Worm (Caenorhabditis elegans) whole organism, late embryonic: ENCODE measurements around the gene col-133.

Experiments
- Y22D7AL.16 ChIP-seq: sonication (generic microtip); optimal IDR thresholded peaks from 2 replicates; lab custom pipeline; 2016; ENCODE audit warnings: missing genetic modification characterization, missing compliant biosample characterization
- ama-1 ChIP-seq: fragments of 150-350 bp; optimal IDR thresholded peaks from 2 replicates; lab custom pipeline; 2014
- nhr-11 ChIP-seq: fragments of 150-350 bp; optimal IDR thresholded peaks from 2 replicates; lab custom pipeline; 2014; ENCODE audit warnings: missing biosample characterization, missing genetic modification characterization

- no peak for TF ChIP-seq nhr-11 (tag; lab: Kevin White, UChicago)
- no peak for TF ChIP-seq Y22D7AL.16 (tag; lab: Kevin White, UChicago)
- TF ChIP-seq ama-1 (lab: Kevin White, UChicago) = no peak
These were observed 15.7 kb downstream of the col-133 start, which contains the start of gene F52B11.2 for ce11 chrIV:14083505-14083904.
